Worm (Caenorhabditis elegans) whole organism, midembryonic: ENCODE data around the gene F47G3.3.

Source experiments
- T22C8.4 ChIP-seq: fragments of 200-800 bp; sonication (Bioruptor generic); IDR thresholded peaks from 2 replicates; pipeline ENCODE4 v1.3.6; 2022; ENCODE audit warnings: missing genetic modification characterization, missing compliant biosample characterization
- klf-2 ChIP-seq: fragments of 200-800 bp; sonication (Bioruptor generic); conservative IDR thresholded peaks from 2 replicates; pipeline ENCODE4 v1.3.6; 2022; ENCODE audit warnings: missing genetic modification reagents, missing genetic modification characterization, missing compliant biosample characterization
- med-1 ChIP-seq: sonication (generic microtip); optimal IDR thresholded peaks from 2 replicates; lab custom pipeline; 2017; ENCODE audit warnings: missing genetic modification characterization, mild to moderate bottlenecking, missing compliant biosample characterization, antibody characterized with exemption, missing genetic modification reagents; ENCODE audit not compliant: insufficient read depth
- ref-1 ChIP-seq: fragments of 200-800 bp; sonication (Bioruptor generic); conservative IDR thresholded peaks from 2 replicates; pipeline ENCODE4 v1.3.6; 2022; ENCODE audit warnings: missing genetic modification reagents, missing genetic modification characterization, missing compliant biosample characterization
- tab-1 ChIP-seq: fragments of 200-800 bp; sonication (Bioruptor generic); IDR thresholded peaks from 2 replicates; pipeline ENCODE4 v1.3.6; 2022; ENCODE audit warnings: missing genetic modification characterization, missing compliant biosample characterization
- ztf-29 ChIP-seq: fragments of 200-800 bp; sonication (Bioruptor generic); IDR thresholded peaks from 2 replicates; pipeline ENCODE4 v1.3.6; 2022; ENCODE audit warnings: missing genetic modification reagents, missing genetic modification characterization, missing compliant biosample characterization

- TF ChIP-seq ztf-29: no peak
- no peak for TF ChIP-seq T22C8.4 (GFP tag; lab: Robert Waterston, UW)
- TF ChIP-seq ref-1: no peak
- no peak for TF ChIP-seq tab-1 (GFP tag; lab: Robert Waterston, UW)
- TF ChIP-seq med-1 (GFP tag; lab: Kevin White, UChicago): no peak
- no peak for TF ChIP-seq klf-2
These were observed 31.7 kb upstream of the F47G3.3 start for ce11 chrX:2344104-2344503.
